Worm (Caenorhabditis elegans) whole organism, L4/young adult: ENCODE results near the gene ZK666.12.

Source experiments
- dao-5 ChIP-seq: sonication (generic microtip); optimal IDR thresholded peaks from 2 replicates; lab custom pipeline; 2016; ENCODE audit warnings: missing genotype, missing genetic modification characterization, moderate library complexity, missing compliant biosample characterization
- him-1 ChIP-seq: sonication (generic microtip); optimal IDR thresholded peaks from 2 replicates; lab custom pipeline; 2016; ENCODE audit warnings: missing genotype, missing genetic modification reagents, missing genetic modification characterization, missing compliant biosample characterization

ce11 chrII:10476039-10476438, 20.0 kb upstream of the ZK666.12 start, which contains the start of gene clec-58:
- TF ChIP-seq him-1 (tag; lab: Kevin White, UChicago) = no peak
- TF ChIP-seq dao-5 (tag; lab: Kevin White, UChicago) = no peak
